Worm (Caenorhabditis elegans) whole organism, young adult: ENCODE results near the gene B0222.11.

Source experiments
- B0035.1 ChIP-seq: sonication (generic microtip); optimal IDR thresholded peaks from 2 replicates; lab custom pipeline; 2016; ENCODE audit warnings: missing genetic modification characterization, mild to moderate bottlenecking, missing compliant biosample characterization, missing genotype, missing genetic modification reagents
- D2030.7 ChIP-seq: fragments of 200-800 bp; sonication (Bioruptor generic); IDR thresholded peaks from 2 replicates; pipeline ENCODE4 v1.3.6; 2022; ENCODE audit warnings: missing genetic modification reagents, missing genetic modification characterization, missing compliant biosample characterization
- F10E7.11 ChIP-seq: sonication (generic microtip); optimal IDR thresholded peaks from 2 replicates; lab custom pipeline; 2017; ENCODE audit warnings: mild to moderate bottlenecking, missing genetic modification characterization, moderate library complexity, missing compliant biosample characterization
- F22D6.2 ChIP-seq: sonication (generic microtip); optimal IDR thresholded peaks from 2 replicates; lab custom pipeline; 2016; ENCODE audit warnings: mild to moderate bottlenecking, missing genetic modification characterization, missing compliant biosample characterization
- F23B12.7 ChIP-seq: sonication (generic microtip); optimal IDR thresholded peaks from 2 replicates; lab custom pipeline; 2017; ENCODE audit warnings: missing genetic modification characterization, mild to moderate bottlenecking, missing compliant biosample characterization, antibody characterized with exemption, moderate library complexity; ENCODE audit not compliant: insufficient read depth
- F37B4.10 ChIP-seq: fragments of 200-800 bp; sonication (Bioruptor generic); IDR thresholded peaks from 2 replicates; pipeline ENCODE4 v1.3.6; 2022; ENCODE audit warnings: missing genetic modification characterization, missing compliant biosample characterization
- K11D2.4 ChIP-seq: fragments of 200-800 bp; sonication (Bioruptor generic); IDR thresholded peaks from 2 replicates; pipeline ENCODE4 v1.3.6; 2022; ENCODE audit warnings: missing genetic modification reagents, missing genetic modification characterization, missing compliant biosample characterization
- T26A5.8 ChIP-seq: sonication (generic microtip); optimal IDR thresholded peaks from 2 replicates; lab custom pipeline; 2016; ENCODE audit warnings: missing genetic modification characterization, missing compliant biosample characterization
- Y56A3A.18 ChIP-seq: fragments of 200-800 bp; sonication (Bioruptor generic); IDR thresholded peaks from 2 replicates; pipeline ENCODE4 v1.3.6; 2022; ENCODE audit warnings: missing genetic modification reagents, missing genetic modification characterization, missing compliant biosample characterization
- Y67H2A.10 ChIP-seq: fragments of 200-800 bp; sonication (Bioruptor generic); conservative IDR thresholded peaks from 2 replicates; pipeline ENCODE4 v1.3.6; 2022; ENCODE audit warnings: missing genetic modification reagents, missing genetic modification characterization, missing compliant biosample characterization
- ZK185.1 ChIP-seq: sonication (generic microtip); optimal IDR thresholded peaks from 2 replicates; lab custom pipeline; 2016; ENCODE audit warnings: mild to moderate bottlenecking, missing genetic modification characterization, missing compliant biosample characterization; ENCODE audit not compliant: poor library complexity, severe bottlenecking
- ama-1 ChIP-seq, 3 experiments: fragments of 150-350 bp in 1 of 3; sonication (generic microtip) in 2 of 3; optimal IDR thresholded peaks; 2 replicates each; lab custom pipeline; 2014 to 2018; ENCODE audit warnings: missing biosample characterization in 2 of 3, missing genetic modification characterization in 2 of 3, missing genetic modification reagents in 2 of 3
- athp-1 ChIP-seq: sonication (generic microtip); optimal IDR thresholded peaks from 2 replicates; lab custom pipeline; 2017; ENCODE audit warnings: mild to moderate bottlenecking, missing genetic modification characterization, missing compliant biosample characterization
- attf-5 ChIP-seq: fragments of 200-800 bp; sonication (Bioruptor generic); optimal IDR thresholded peaks from 2 replicates; lab custom pipeline; 2018; ENCODE audit warnings: mild to moderate bottlenecking, missing genetic modification characterization, missing compliant biosample characterization
- chd-7 ChIP-seq: sonication (generic microtip); optimal IDR thresholded peaks from 2 replicates; lab custom pipeline; 2016; ENCODE audit warnings: mild to moderate bottlenecking, missing genetic modification characterization, moderate library complexity, missing compliant biosample characterization
- dpl-1 ChIP-seq: fragments of 150-350 bp; optimal IDR thresholded peaks from 2 replicates; lab custom pipeline; 2014; ENCODE audit warnings: missing biosample characterization, missing genetic modification reagents, missing genetic modification characterization
- efl-1 ChIP-seq: fragments of 150-350 bp; optimal IDR thresholded peaks from 2 replicates; lab custom pipeline; 2014; ENCODE audit warnings: missing biosample characterization, missing genetic modification reagents, missing genetic modification characterization
- egl-44 ChIP-seq: fragments of 200-800 bp; sonication (Bioruptor generic); IDR thresholded peaks from 2 replicates; pipeline ENCODE4 v1.3.6; 2022; ENCODE audit warnings: missing genetic modification reagents, missing genetic modification characterization, missing compliant biosample characterization
- fkh-3 ChIP-seq: sonication (generic microtip); optimal IDR thresholded peaks from 2 replicates; lab custom pipeline; 2016; ENCODE audit warnings: mild to moderate bottlenecking, missing genetic modification characterization, missing compliant biosample characterization
- hmg-1.2 ChIP-seq: fragments of 200-800 bp; sonication (Bioruptor generic); IDR thresholded peaks from 2 replicates; pipeline ENCODE4 v1.3.6; 2022; ENCODE audit warnings: missing genetic modification reagents, missing genetic modification characterization, missing compliant biosample characterization
- hrde-1 ChIP-seq: sonication (generic microtip); optimal IDR thresholded peaks from 2 replicates; lab custom pipeline; 2016; ENCODE audit warnings: missing genetic modification characterization, mild to moderate bottlenecking, missing compliant biosample characterization, moderate library complexity, missing genotype, missing genetic modification reagents, borderline replicate concordance
- hsf-1 ChIP-seq: fragments of 200-800 bp; sonication (Bioruptor generic); IDR thresholded peaks from 2 replicates; pipeline ENCODE4 v1.3.6; 2022; ENCODE audit warnings: missing genetic modification reagents, missing genetic modification characterization, missing compliant biosample characterization
- madf-10 ChIP-seq: sonication (generic microtip); optimal IDR thresholded peaks from 2 replicates; lab custom pipeline; 2016; ENCODE audit warnings: mild to moderate bottlenecking, missing genetic modification characterization, missing compliant biosample characterization
- madf-3 ChIP-seq: fragments of 200-800 bp; sonication (Bioruptor generic); IDR thresholded peaks from 2 replicates; pipeline ENCODE4 v1.3.6; 2022; ENCODE audit warnings: missing genetic modification reagents, missing genetic modification characterization, missing compliant biosample characterization
- madf-8 ChIP-seq: fragments of 200-800 bp; sonication (Bioruptor generic); conservative IDR thresholded peaks from 2 replicates; pipeline ENCODE4 v1.3.6; 2022; ENCODE audit warnings: missing genetic modification reagents, missing genetic modification characterization, missing compliant biosample characterization
- mcd-1 ChIP-seq: fragments of 200-800 bp; sonication (Bioruptor generic); IDR thresholded peaks from 2 replicates; pipeline ENCODE4 v1.3.6; 2022; ENCODE audit warnings: missing genetic modification reagents, missing genetic modification characterization, missing compliant biosample characterization
- mel-28 ChIP-seq: sonication (generic microtip); optimal IDR thresholded peaks from 2 replicates; lab custom pipeline; 2016; ENCODE audit warnings: borderline replicate concordance, mild to moderate bottlenecking, missing genetic modification characterization, missing compliant biosample characterization
- nfyb-1 ChIP-seq: fragments of 200-800 bp; sonication (Bioruptor generic); IDR thresholded peaks from 2 replicates; pipeline ENCODE4 v1.3.6; 2022; ENCODE audit warnings: missing genetic modification reagents, missing genetic modification characterization, missing compliant biosample characterization
- nhr-179 ChIP-seq: sonication (generic microtip); optimal IDR thresholded peaks from 2 replicates; lab custom pipeline; 2016; ENCODE audit warnings: mild to moderate bottlenecking, missing genetic modification characterization, missing compliant biosample characterization
- pha-4 ChIP-seq: fragments of 150-350 bp; sonication (generic microtip); optimal IDR thresholded peaks from 2 replicates; lab custom pipeline; 2014; ENCODE audit warnings: missing biosample characterization, missing genetic modification reagents, missing genetic modification characterization
- rec-8 ChIP-seq, 2 experiments: sonication (generic microtip); optimal IDR thresholded peaks; 2 replicates each; lab custom pipeline; 2016; ENCODE audit warnings: mild to moderate bottlenecking in 2 of 2, missing genetic modification characterization in 2 of 2, missing genetic modification reagents in 2 of 2, missing genotype in 2 of 2, missing biosample characterization in 1 of 2, missing compliant biosample characterization in 1 of 2, moderate library complexity in 1 of 2
- sdz-38 ChIP-seq: sonication (generic microtip); optimal IDR thresholded peaks from 2 replicates; lab custom pipeline; 2016; ENCODE audit warnings: missing genotype, missing genetic modification characterization, missing compliant biosample characterization
- sea-2 ChIP-seq: fragments of 200-800 bp; sonication (Bioruptor generic); IDR thresholded peaks from 2 replicates; pipeline ENCODE4 v1.3.6; 2022; ENCODE audit warnings: missing genetic modification characterization, missing compliant biosample characterization
- snpc-1.1 ChIP-seq: sonication (generic microtip); optimal IDR thresholded peaks from 2 replicates; lab custom pipeline; 2017; ENCODE audit warnings: missing genetic modification characterization, mild to moderate bottlenecking, missing compliant biosample characterization, antibody characterized with exemption, moderate library complexity, missing genotype, missing genetic modification reagents; ENCODE audit not compliant: insufficient read depth
- snpc-4 ChIP-seq, 5 experiments: fragments of 150-350 bp in 1 of 5; sonication (generic microtip) in 4 of 5; optimal IDR thresholded peaks; 2 replicates each; lab custom pipeline; 2014 to 2018; ENCODE audit warnings: missing genetic modification characterization in 5 of 5, missing biosample characterization in 3 of 5, antibody characterized with exemption in 2 of 5, mild to moderate bottlenecking in 2 of 5, missing compliant biosample characterization in 2 of 5, missing genotype in 2 of 5, moderate library complexity in 2 of 5, missing genetic modification reagents in 1 of 5
- somi-1 ChIP-seq: fragments of 200-800 bp; sonication (Bioruptor generic); optimal IDR thresholded peaks from 2 replicates; lab custom pipeline; 2018; ENCODE audit warnings: mild to moderate bottlenecking, missing genetic modification characterization, missing compliant biosample characterization
- tlf-1 ChIP-seq: fragments of 200-800 bp; sonication (Bioruptor generic); optimal IDR thresholded peaks from 2 replicates; lab custom pipeline; 2018; ENCODE audit warnings: mild to moderate bottlenecking, missing genetic modification characterization, missing compliant biosample characterization
- unc-130 ChIP-seq: sonication (generic microtip); optimal IDR thresholded peaks from 2 replicates; lab custom pipeline; 2016; ENCODE audit warnings: missing genetic modification reagents, missing genetic modification characterization, missing compliant biosample characterization
- xnd-1 ChIP-seq: sonication (generic microtip); optimal IDR thresholded peaks from 2 replicates; lab custom pipeline; 2016; ENCODE audit warnings: missing genotype, missing genetic modification reagents, missing genetic modification characterization, missing compliant biosample characterization
- zfh-2 ChIP-seq: fragments of 200-800 bp; sonication (Bioruptor generic); conservative IDR thresholded peaks from 2 replicates; pipeline ENCODE4 v1.3.6; 2022; ENCODE audit warnings: missing genetic modification reagents, missing genetic modification characterization, missing compliant biosample characterization

Gene B0222.11

ce11 chrV:9166306-9166705 lies 1.7 kb downstream of the B0222.11 start:
- no peak for TF ChIP-seq snpc-4 (GFP tag; optimal IDR thresholded peaks at IDR 0.05; lab: Kevin White, UChicago)
- TF ChIP-seq snpc-4 (tag; optimal IDR thresholded peaks at IDR 0.05; lab: Kevin White, UChicago): no peak
- no peak for TF ChIP-seq athp-1 (tag; lab: Kevin White, UChicago)
- no peak for TF ChIP-seq sea-2 (GFP tag; lab: Robert Waterston, UW)
- no peak for TF ChIP-seq madf-3 (GFP tag; lab: Robert Waterston, UW)
- no peak for TF ChIP-seq zfh-2 (GFP tag; lab: Robert Waterston, UW)
- no peak for TF ChIP-seq hsf-1
- TF ChIP-seq attf-5: no peak
- no peak for TF ChIP-seq F23B12.7 (tag; lab: Kevin White, UChicago)
- TF ChIP-seq fkh-3 (tag; lab: Kevin White, UChicago): no peak
- TF ChIP-seq mcd-1 (GFP tag; lab: Robert Waterston, UW): no peak
- no peak for TF ChIP-seq F37B4.10 (GFP tag; lab: Robert Waterston, UW)
- no peak for TF ChIP-seq madf-8 (GFP tag; lab: Robert Waterston, UW)
- TF ChIP-seq, all 124 proteins: peak for 0

- no peak for TF ChIP-seq chd-7 (tag; lab: Kevin White, UChicago)
- no peak for TF ChIP-seq snpc-1.1 (tag; lab: Kevin White, UChicago)
- no peak for TF ChIP-seq K11D2.4
- TF ChIP-seq rec-8 (tag; optimal IDR thresholded peaks at IDR 0.05; lab: Kevin White, UChicago): no peak
- no peak for TF ChIP-seq unc-130 (GFP tag; lab: Kevin White, UChicago)
- TF ChIP-seq pha-4 (tag; lab: Kevin White, UChicago): no peak
- TF ChIP-seq B0035.1 (tag; lab: Kevin White, UChicago): no peak
- no peak for TF ChIP-seq madf-10 (tag; lab: Kevin White, UChicago)
- TF ChIP-seq sdz-38: no peak
- no peak for TF ChIP-seq ZK185.1 (tag; lab: Kevin White, UChicago)
- TF ChIP-seq ama-1 (optimal IDR thresholded peaks at IDR 0.05; lab: Kevin White, UChicago): no peak
- no peak for TF ChIP-seq ama-1 (GFP tag; optimal IDR thresholded peaks at IDR 0.05; lab: Kevin White, UChicago)
- no peak for TF ChIP-seq xnd-1 (tag; lab: Kevin White, UChicago)
- TF ChIP-seq, all 124 proteins: peak for 0
Measured at ce11 chrV:9165073-9165699, 2.8 kb downstream of the B0222.11 start, which contains the start of gene col-10. Gene col-10, minus strand, starts transcription at chrV:9165307.

- no peak for TF ChIP-seq Y56A3A.18 (GFP tag; lab: Robert Waterston, UW)
- TF ChIP-seq nfyb-1 (GFP tag; lab: Robert Waterston, UW): no peak
- no peak for TF ChIP-seq madf-3 (GFP tag; lab: Robert Waterston, UW)
- no peak for TF ChIP-seq fkh-3 (tag; lab: Kevin White, UChicago)
- TF ChIP-seq efl-1: no peak
- TF ChIP-seq ama-1 (optimal IDR thresholded peaks at IDR 0.05; lab: Kevin White, UChicago): no peak
- no peak for TF ChIP-seq ama-1 (GFP tag; optimal IDR thresholded peaks at IDR 0.05; lab: Kevin White, UChicago)
- no peak for TF ChIP-seq K11D2.4
- no peak for TF ChIP-seq nhr-179 (tag; lab: Kevin White, UChicago)
Measured at ce11 chrV:9163897-9164296, 4.1 kb downstream of the B0222.11 start.

ce11 chrV:9162955-9163468 lies 5.0 kb downstream of the B0222.11 start, which contains the start of gene col-145:
Gene col-145, minus strand, starts transcription at chrV:9163005.
- no peak for TF ChIP-seq F10E7.11 (tag; lab: Kevin White, UChicago)
- no peak for TF ChIP-seq ZK185.1 (tag; lab: Kevin White, UChicago)
- TF ChIP-seq Y67H2A.10 (GFP tag; lab: Robert Waterston, UW): no peak
- no peak for TF ChIP-seq pha-4 (tag; lab: Kevin White, UChicago)
- TF ChIP-seq ama-1 (optimal IDR thresholded peaks at IDR 0.05; lab: Kevin White, UChicago): no peak
- TF ChIP-seq ama-1 (GFP tag; optimal IDR thresholded peaks at IDR 0.05; lab: Kevin White, UChicago): no peak
- no peak for TF ChIP-seq tlf-1 (GFP tag; lab: Kevin White, UChicago)
- TF ChIP-seq Y56A3A.18 (GFP tag; lab: Robert Waterston, UW): no peak
- TF ChIP-seq hrde-1: no peak
- TF ChIP-seq dpl-1: no peak
- no peak for TF ChIP-seq sea-2 (GFP tag; lab: Robert Waterston, UW)
- no peak for TF ChIP-seq somi-1 (GFP tag; lab: Kevin White, UChicago)
- no peak for TF ChIP-seq mel-28 (tag; lab: Kevin White, UChicago)
- no peak for TF ChIP-seq egl-44 (GFP tag; lab: Robert Waterston, UW)
- no peak for TF ChIP-seq D2030.7
- no peak for TF ChIP-seq T26A5.8 (tag; lab: Kevin White, UChicago)
- TF ChIP-seq F22D6.2: no peak
- TF ChIP-seq hmg-1.2 (GFP tag; lab: Robert Waterston, UW): no peak
